Worm (Caenorhabditis elegans): Measurements from ENCODE around the gene pudl-1.
A peak's percentile ranks its signal among the peaks of the same experiment; 100 is the strongest.

pudl-1 gene

ce11 chrIV:2842162-2842561, 9.5 kb downstream of the pudl-1 start, which contains the start of gene clec-84:
clec-84 (plus strand) TSS chrIV:2842462.
- TF ChIP-seq ceh-63 (GFP tag; optimal IDR thresholded peaks at IDR 0.05) (no peak), lin-13 (GFP tag; optimal IDR thresholded peaks at IDR 0.05) (no peak), nhr-77 (tag; optimal IDR thresholded peaks at IDR 0.05) (no peak), nhr-12 (tag; optimal IDR thresholded peaks at IDR 0.05) (no peak), skn-1 (tag; optimal IDR thresholded peaks at IDR 0.05) (no peak), ztf-11 (tag; optimal IDR thresholded peaks at IDR 0.05) (no peak), fkh-10 (GFP tag; optimal IDR thresholded peaks at IDR 0.05) (no peak), C04F5.9 (tag; optimal IDR thresholded peaks at IDR 0.05) (no peak), lin-35 (GFP tag; optimal IDR thresholded peaks at IDR 0.05) (no peak), pag-3 (tag; optimal IDR thresholded peaks at IDR 0.05; ENCODE audit: borderline replicate concordance, insufficient read depth) (no peak), lin-14 (GFP tag; optimal IDR thresholded peaks at IDR 0.05) (no peak), fkh-8 (tag; optimal IDR thresholded peaks at IDR 0.05) (no peak), dsc-1 (tag; optimal IDR thresholded peaks at IDR 0.05) (no peak), nhr-237 (tag; optimal IDR thresholded peaks at IDR 0.05) (no peak), ceh-82 (tag; optimal IDR thresholded peaks at IDR 0.05) (no peak), hpl-2 (GFP tag; optimal IDR thresholded peaks at IDR 0.05) (no peak), nhr-71 (tag; optimal IDR thresholded peaks at IDR 0.05) (no peak), pax-3 (tag; optimal IDR thresholded peaks at IDR 0.05) (no peak), egl-27 (tag; optimal IDR thresholded peaks at IDR 0.05) (no peak)

- TF ChIP-seq unc-62 (GFP tag; optimal IDR thresholded peaks at IDR 0.05) (no peak), unc-86 (tag; optimal IDR thresholded peaks at IDR 0.05) (no peak), F16B12.6 (tag; optimal IDR thresholded peaks at IDR 0.05) (no peak), ceh-63 (GFP tag; optimal IDR thresholded peaks at IDR 0.05) (no peak), pax-3 (tag; optimal IDR thresholded peaks at IDR 0.05) (no peak), ceh-82 (tag; optimal IDR thresholded peaks at IDR 0.05) (no peak), lsy-2 (tag; optimal IDR thresholded peaks at IDR 0.05) (no peak), C16A3.4 (tag; optimal IDR thresholded peaks at IDR 0.05) (no peak), mep-1 (tag; optimal IDR thresholded peaks at IDR 0.05) (no peak), ets-5 (GFP tag; IDR thresholded peaks at IDR 0.05) (no peak), mab-9 (GFP tag; IDR thresholded peaks at IDR 0.05) (no peak), jun-1 (tag; optimal IDR thresholded peaks at IDR 0.05) (no peak), unc-130 (tag; optimal IDR thresholded peaks at IDR 0.05) (no peak), snpc-4 (tag; optimal IDR thresholded peaks at IDR 0.05) (no peak), snu-23 (GFP tag; optimal IDR thresholded peaks at IDR 0.05) (no peak), sup-37 (GFP tag; optimal IDR thresholded peaks at IDR 0.05) (no peak)
Measured at ce11 chrIV:2843882-2844281, 11.2 kb downstream of the pudl-1 start, which contains the start of gene Y54G2A.15. Y54G2A.15 (minus strand) TSS chrIV:2843982.

- TF ChIP-seq nhr-20 (tag; optimal IDR thresholded peaks at IDR 0.05) (no peak), nhr-76 (tag; optimal IDR thresholded peaks at IDR 0.05) (no peak), blmp-1 (tag; optimal IDR thresholded peaks at IDR 0.05) (no peak), F16B12.6 (tag; optimal IDR thresholded peaks at IDR 0.05) (peak; percentile 77), lir-3 (tag; optimal IDR thresholded peaks at IDR 0.05; ENCODE audit: poor library complexity) (no peak), efl-3 (GFP tag; optimal IDR thresholded peaks at IDR 0.05) (no peak), efl-1 (optimal IDR thresholded peaks at IDR 0.05) (peak; percentile 58 to 68), efl-1 (GFP tag; optimal IDR thresholded peaks at IDR 0.05 in 1 of 2) (peak; percentile 31 to 56), lin-35 (GFP tag; optimal IDR thresholded peaks at IDR 0.05) (peak; percentile 29 to 56), nhr-77 (tag; optimal IDR thresholded peaks at IDR 0.05) (no peak), mep-1 (tag; optimal IDR thresholded peaks at IDR 0.05) (peak; percentile 8), lsy-2 (tag; optimal IDR thresholded peaks at IDR 0.05) (peak; percentile 32 to 64), dpl-1 (GFP tag; optimal IDR thresholded peaks at IDR 0.05) (peak; percentile 3 to 70 (median 38)), skn-1 (tag; optimal IDR thresholded peaks at IDR 0.05) (no peak), elt-3 (tag; optimal IDR thresholded peaks at IDR 0.05) (no peak)
Measured at ce11 chrIV:2846264-2846663, 13.6 kb downstream of the pudl-1 start, which contains the start of gene Y54G2A.40. Y54G2A.40 (plus strand) TSS chrIV:2846476.

All from whole organism, L1 larva.